Fruit fly (Drosophila melanogaster): ENCODE measurements around the gene CG32112.

dm6 chr3L:12698236-12698635, 43.3 kb upstream of the CG32112 start:
- no peak for TF ChIP-seq CG12769 (tag; optimal IDR thresholded peaks at IDR 0.05)
- no peak for TF ChIP-seq Sry-δ (GFP tag; optimal IDR thresholded peaks at IDR 0.05)
- no peak for TF ChIP-seq p53 (GFP tag; optimal IDR thresholded peaks at IDR 0.05)
- TF ChIP-seq Hr78 (GFP tag; optimal IDR thresholded peaks at IDR 0.05) = no peak
- no peak for TF ChIP-seq Stat92E (GFP tag; optimal IDR thresholded peaks at IDR 0.05)
- no peak for TF ChIP-seq CG7987 (GFP tag; optimal IDR thresholded peaks at IDR 0.05)
- no peak for TF ChIP-seq Doc3 (GFP tag; IDR thresholded peaks at IDR 0.05; ENCODE audit: partially characterized antibody)
- no peak for TF ChIP-seq ase (GFP tag; IDR thresholded peaks at IDR 0.05)
- TF ChIP-seq mam (GFP tag; optimal IDR thresholded peaks at IDR 0.05) = no peak
